Worm (Caenorhabditis elegans) whole organism, young adult: ENCODE measurements around the gene C03B1.1.

Experiments used
- F33H1.4 ChIP-seq: fragments of 200-800 bp; sonication (Bioruptor generic); IDR thresholded peaks from 2 replicates; pipeline ENCODE4 v1.3.6; 2022; ENCODE audit warnings: missing genetic modification reagents, missing genetic modification characterization, missing compliant biosample characterization
- Y53F4B.3 ChIP-seq: fragments of 200-800 bp; sonication (Bioruptor generic); IDR thresholded peaks from 2 replicates; pipeline ENCODE4 v1.3.6; 2022; ENCODE audit warnings: missing genetic modification reagents, missing genetic modification characterization, missing compliant biosample characterization
- Y53G8AR.9 ChIP-seq: fragments of 200-800 bp; sonication (Bioruptor generic); conservative IDR thresholded peaks from 2 replicates; pipeline ENCODE4 v1.3.6; 2022; ENCODE audit warnings: missing genetic modification reagents, missing genetic modification characterization, missing compliant biosample characterization
- athp-1 ChIP-seq: sonication (generic microtip); optimal IDR thresholded peaks from 2 replicates; lab custom pipeline; 2017; ENCODE audit warnings: mild to moderate bottlenecking, missing genetic modification characterization, missing compliant biosample characterization
- dpl-1 ChIP-seq: fragments of 150-350 bp; optimal IDR thresholded peaks from 2 replicates; lab custom pipeline; 2014; ENCODE audit warnings: missing biosample characterization, missing genetic modification reagents, missing genetic modification characterization
- egl-18 ChIP-seq: fragments of 200-800 bp; sonication (Bioruptor generic); IDR thresholded peaks from 2 replicates; pipeline ENCODE4 v1.3.6; 2022; ENCODE audit warnings: missing genetic modification reagents, missing genetic modification characterization, missing compliant biosample characterization
- ets-4 ChIP-seq: fragments of 200-800 bp; sonication (Bioruptor generic); optimal IDR thresholded peaks from 2 replicates; lab custom pipeline; 2018; ENCODE audit warnings: mild to moderate bottlenecking, missing genetic modification characterization, missing compliant biosample characterization
- hlh-26 ChIP-seq: fragments of 200-800 bp; sonication (Bioruptor generic); conservative IDR thresholded peaks from 2 replicates; pipeline ENCODE4 v1.3.6; 2022; ENCODE audit warnings: missing genetic modification reagents, missing genetic modification characterization, missing compliant biosample characterization
- nfya-1 ChIP-seq: sonication (generic microtip); optimal IDR thresholded peaks from 2 replicates; lab custom pipeline; 2017; ENCODE audit warnings: antibody characterized with exemption, missing compliant biosample characterization, missing genetic modification characterization, borderline replicate concordance; ENCODE audit not compliant: insufficient read depth
- nfyb-1 ChIP-seq: fragments of 200-800 bp; sonication (Bioruptor generic); IDR thresholded peaks from 2 replicates; pipeline ENCODE4 v1.3.6; 2022; ENCODE audit warnings: missing genetic modification reagents, missing genetic modification characterization, missing compliant biosample characterization
- snpc-4 ChIP-seq, 5 experiments: fragments of 150-350 bp in 1 of 5; sonication (generic microtip) in 4 of 5; optimal IDR thresholded peaks; 2 replicates each; lab custom pipeline; 2014 to 2018; ENCODE audit warnings: missing genetic modification characterization in 5 of 5, missing biosample characterization in 3 of 5, antibody characterized with exemption in 2 of 5, mild to moderate bottlenecking in 2 of 5, missing compliant biosample characterization in 2 of 5, missing genotype in 2 of 5, moderate library complexity in 2 of 5, missing genetic modification reagents in 1 of 5
- ztf-25 ChIP-seq: fragments of 200-800 bp; sonication (Bioruptor generic); IDR thresholded peaks from 2 replicates; pipeline ENCODE4 v1.3.6; 2022; ENCODE audit warnings: missing genetic modification reagents, missing genetic modification characterization, missing compliant biosample characterization
- ztf-6 ChIP-seq: fragments of 200-800 bp; sonication (Bioruptor generic); IDR thresholded peaks from 2 replicates; pipeline ENCODE4 v1.3.6; 2022; ENCODE audit warnings: missing genetic modification reagents, missing genetic modification characterization, missing compliant biosample characterization

DNA sequence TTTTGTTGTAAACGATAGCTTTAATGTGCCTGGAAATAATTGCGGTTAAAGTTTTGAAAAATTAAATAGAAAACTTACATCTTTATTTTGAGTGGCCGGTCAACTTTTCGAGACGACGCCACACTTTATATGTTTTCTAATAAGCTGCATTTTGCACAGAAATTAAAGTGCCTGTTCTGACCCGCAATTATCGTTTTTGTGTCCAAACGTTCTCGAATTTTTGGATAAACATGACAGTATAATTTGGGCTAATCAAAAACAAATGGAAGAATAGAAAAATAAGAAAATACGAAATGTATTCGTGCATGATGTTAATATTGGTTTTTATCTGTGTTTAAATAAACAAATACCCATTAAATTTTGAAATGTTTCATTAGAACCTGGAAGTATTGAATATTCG, 46.1 kb downstream of the C03B1.1 start, which contains the start of gene K10C2.12:
- TF ChIP-seq athp-1 (tag; lab: Kevin White, UChicago): no peak
- TF ChIP-seq nfyb-1 (GFP tag; lab: Robert Waterston, UW): no peak
- TF ChIP-seq F33H1.4: no peak
- TF ChIP-seq snpc-4 (GFP tag; optimal IDR thresholded peaks at IDR 0.05; lab: Kevin White, UChicago): no peak
- no peak for TF ChIP-seq snpc-4 (tag; optimal IDR thresholded peaks at IDR 0.05; lab: Kevin White, UChicago)
- no peak for TF ChIP-seq nfya-1 (tag; lab: Kevin White, UChicago)
- TF ChIP-seq Y53F4B.3 (GFP tag; lab: Robert Waterston, UW): no peak
- TF ChIP-seq ets-4 (GFP tag; lab: Kevin White, UChicago): no peak
- TF ChIP-seq Y53G8AR.9: no peak
- TF ChIP-seq ztf-6 (GFP tag; lab: Robert Waterston, UW): no peak
- no peak for TF ChIP-seq dpl-1 (GFP tag; lab: Kevin White, UChicago)
- no peak for TF ChIP-seq hlh-26 (GFP tag; lab: Robert Waterston, UW)
- TF ChIP-seq egl-18 (GFP tag; lab: Robert Waterston, UW): no peak
- TF ChIP-seq ztf-25: no peak
